Fruit fly (Drosophila melanogaster): Measurements from ENCODE around the gene prtp.

prtp gene

DNA sequence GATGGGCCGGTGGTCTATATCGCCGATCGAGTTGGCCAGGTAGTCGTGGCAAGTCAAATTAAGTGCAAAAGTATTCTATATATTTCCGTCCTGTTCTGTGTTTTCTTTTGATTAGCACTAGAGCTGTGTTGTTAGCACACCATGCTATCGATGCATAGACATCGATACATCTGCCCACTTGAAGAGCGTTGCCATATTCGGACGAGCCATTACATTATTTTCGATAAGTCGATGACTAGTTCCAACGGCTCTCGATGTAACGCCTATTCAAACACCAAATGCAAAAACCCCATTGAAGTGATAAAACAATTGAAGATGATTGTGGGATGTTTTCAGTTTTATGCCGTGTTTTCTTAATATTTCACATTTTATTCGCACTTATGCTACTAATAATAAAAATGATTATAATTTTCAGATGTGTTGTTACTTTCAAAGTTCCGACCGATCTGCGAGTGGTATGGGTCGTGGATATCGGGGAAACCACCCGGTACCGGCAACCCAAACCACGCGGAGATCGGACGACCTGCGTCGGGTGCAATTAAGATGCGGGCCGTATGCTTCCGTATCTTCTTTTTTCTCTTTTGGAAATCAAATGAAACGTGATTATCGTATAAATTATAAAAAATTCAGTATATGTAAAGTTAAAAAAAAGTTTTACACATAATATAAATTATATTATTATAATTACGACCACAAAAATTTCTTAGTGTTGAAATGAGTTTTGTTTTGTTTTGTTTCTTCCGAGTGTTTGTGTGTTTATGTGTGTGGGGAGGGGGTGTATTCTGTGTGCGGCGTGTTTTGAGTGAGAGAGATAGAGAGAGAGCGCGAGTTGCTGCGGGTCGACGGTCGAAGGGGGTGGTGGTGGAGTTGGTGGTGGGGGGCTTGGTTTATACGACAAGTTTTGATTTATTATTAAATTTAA is 6.5 kb upstream of the prtp start, which contains the start of gene FucT6:
Gene FucT6 (minus strand): TSS at position 153 of the 922 bp plus-strand sequence.
- TF ChIP-seq CG14711 (tag; optimal IDR thresholded peaks at IDR 0.05) (peak; percentile 28), toe (GFP tag; optimal IDR thresholded peaks at IDR 0.05) (no peak), bab1 (GFP tag; optimal IDR thresholded peaks at IDR 0.05) (peak; percentile 64), cnc (optimal IDR thresholded peaks at IDR 0.05) (no peak), cic (GFP tag; optimal IDR thresholded peaks at IDR 0.05) (peak; percentile 3), CG12768 (GFP tag; optimal IDR thresholded peaks at IDR 0.05) (no peak), Hr96 (GFP tag; optimal IDR thresholded peaks at IDR 0.05) (no peak), tj (GFP tag; optimal IDR thresholded peaks at IDR 0.05) (peak; percentile 0), ovo (GFP tag; optimal IDR thresholded peaks at IDR 0.05) (no peak), Mnt (GFP tag; optimal IDR thresholded peaks at IDR 0.05) (peak; percentile 32), CG7045 (GFP tag; optimal IDR thresholded peaks at IDR 0.05) (no peak), CG33017 (tag; optimal IDR thresholded peaks at IDR 0.05) (no peak), Clk (GFP tag; optimal IDR thresholded peaks at IDR 0.05) (no peak), Crg-1 (GFP tag; optimal IDR thresholded peaks at IDR 0.05) (no peak), kay (GFP tag; ENCODE audit: borderline replicate concordance) (no peak), CG11617 (GFP tag; optimal IDR thresholded peaks at IDR 0.05) (no peak), CG7101 (tag; optimal IDR thresholded peaks at IDR 0.05) (peak; percentile 22), CG1620 (GFP tag; optimal IDR thresholded peaks at IDR 0.05) (no peak), CG5204 (GFP tag; optimal IDR thresholded peaks at IDR 0.05) (no peak), pad (GFP tag; optimal IDR thresholded peaks at IDR 0.05) (no peak)

DNA sequence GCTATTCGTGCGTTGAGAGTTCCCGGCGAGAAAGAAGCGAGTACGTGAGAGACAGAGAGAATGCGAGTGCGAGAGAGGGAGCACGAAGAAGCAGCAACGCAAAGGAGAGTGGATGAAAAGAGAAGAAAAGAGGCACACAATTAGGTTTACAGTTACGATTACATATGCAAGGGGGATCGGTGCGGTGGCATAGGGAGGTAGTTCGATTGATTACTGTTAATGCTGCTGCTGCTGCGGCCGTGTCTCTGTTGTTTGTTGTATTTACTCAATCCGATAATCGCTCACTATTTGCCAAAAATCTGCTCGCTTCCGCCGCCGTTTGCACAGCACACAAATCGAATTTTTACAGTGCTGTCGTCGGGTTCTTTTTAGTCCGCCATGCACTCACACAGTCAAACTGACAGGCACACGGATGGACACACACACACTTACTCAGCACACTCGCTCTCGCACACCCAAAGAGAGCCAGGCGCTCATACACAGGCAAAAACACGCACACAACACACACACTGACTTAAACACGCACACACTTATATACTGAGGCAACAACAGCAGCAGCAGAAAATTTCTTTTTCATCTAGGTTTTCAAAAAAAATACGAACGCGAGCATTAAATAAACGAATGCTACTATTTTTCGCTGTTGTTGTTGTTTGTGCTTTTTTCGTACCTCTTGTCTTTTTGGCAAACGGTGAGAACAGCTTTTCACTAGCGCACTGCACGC is 2.6 kb upstream of the prtp start:
- TF ChIP-seq kay (GFP tag; ENCODE audit: borderline replicate concordance) (no peak), Mnt (GFP tag; optimal IDR thresholded peaks at IDR 0.05) (peak; percentile 74), pad (GFP tag; optimal IDR thresholded peaks at IDR 0.05) (peak; percentile 94), Crg-1 (GFP tag; optimal IDR thresholded peaks at IDR 0.05) (peak; percentile 45), bab1 (GFP tag; optimal IDR thresholded peaks at IDR 0.05) (no peak), cnc (optimal IDR thresholded peaks at IDR 0.05) (no peak), CG12768 (GFP tag; optimal IDR thresholded peaks at IDR 0.05) (peak; percentile 26), cic (GFP tag; optimal IDR thresholded peaks at IDR 0.05) (peak; percentile 76), CG1620 (GFP tag; optimal IDR thresholded peaks at IDR 0.05) (no peak), ovo (GFP tag; optimal IDR thresholded peaks at IDR 0.05) (peak; percentile 95), tj (GFP tag; optimal IDR thresholded peaks at IDR 0.05) (peak; percentile 91), CG33017 (tag; optimal IDR thresholded peaks at IDR 0.05) (peak; percentile 28), CG5204 (GFP tag; optimal IDR thresholded peaks at IDR 0.05) (no peak), toe (GFP tag; optimal IDR thresholded peaks at IDR 0.05) (no peak), CG14711 (tag; optimal IDR thresholded peaks at IDR 0.05) (no peak), CG11617 (GFP tag; optimal IDR thresholded peaks at IDR 0.05) (no peak), Clk (GFP tag; optimal IDR thresholded peaks at IDR 0.05) (no peak), CG7045 (GFP tag; optimal IDR thresholded peaks at IDR 0.05) (no peak), Hr96 (GFP tag; optimal IDR thresholded peaks at IDR 0.05) (no peak), CG7101 (tag; optimal IDR thresholded peaks at IDR 0.05) (peak; percentile 2)

dm6 chrX:11714529-11715262 is 1.9 kb upstream of the prtp start:
- TF ChIP-seq CG5204 (GFP tag; optimal IDR thresholded peaks at IDR 0.05) (no peak), CG33017 (tag; optimal IDR thresholded peaks at IDR 0.05) (no peak), bab1 (GFP tag; optimal IDR thresholded peaks at IDR 0.05) (peak; percentile 74), CG1620 (GFP tag; optimal IDR thresholded peaks at IDR 0.05) (peak; percentile 17), cnc (optimal IDR thresholded peaks at IDR 0.05) (no peak), toe (GFP tag; optimal IDR thresholded peaks at IDR 0.05) (no peak), CG7101 (tag; optimal IDR thresholded peaks at IDR 0.05) (peak; percentile 41), cic (GFP tag; optimal IDR thresholded peaks at IDR 0.05) (no peak), Hr96 (GFP tag; optimal IDR thresholded peaks at IDR 0.05) (no peak), CG7045 (GFP tag; optimal IDR thresholded peaks at IDR 0.05) (no peak), ovo (GFP tag; optimal IDR thresholded peaks at IDR 0.05) (no peak), CG14711 (tag; optimal IDR thresholded peaks at IDR 0.05) (peak; percentile 35), Clk (GFP tag; optimal IDR thresholded peaks at IDR 0.05) (no peak), tj (GFP tag; optimal IDR thresholded peaks at IDR 0.05) (peak; percentile 75), CG12768 (GFP tag; optimal IDR thresholded peaks at IDR 0.05) (no peak), pad (GFP tag; optimal IDR thresholded peaks at IDR 0.05) (no peak), Crg-1 (GFP tag; optimal IDR thresholded peaks at IDR 0.05) (no peak), kay (GFP tag; ENCODE audit: borderline replicate concordance) (no peak), Mnt (GFP tag; optimal IDR thresholded peaks at IDR 0.05) (peak; percentile 46), CG11617 (GFP tag; optimal IDR thresholded peaks at IDR 0.05) (peak; percentile 7)

DNA sequence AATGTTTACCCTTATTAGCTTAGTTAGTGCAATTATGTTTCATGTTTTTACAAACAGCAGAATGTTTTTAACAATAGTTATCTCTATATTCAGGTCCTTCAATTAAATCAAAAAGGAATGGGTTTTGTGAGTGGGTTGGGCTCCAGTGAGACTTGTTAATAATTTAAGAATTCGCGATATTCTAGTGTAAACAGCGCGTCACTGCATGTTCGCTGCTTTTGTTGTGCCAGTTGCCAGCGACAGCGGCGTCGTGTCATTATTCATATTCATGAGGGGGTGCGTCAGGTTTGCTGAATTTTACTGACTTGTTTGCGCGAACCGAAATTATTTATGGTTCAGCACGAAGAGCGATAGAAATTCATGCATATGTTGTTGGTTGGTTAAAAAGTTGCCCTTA is 1.3 kb upstream of the prtp start, which contains the start of gene Amun:
Gene Amun (minus strand): TSS at position 303 of the 397 bp plus-strand sequence.
- TF ChIP-seq kay (GFP tag; ENCODE audit: borderline replicate concordance) (no peak), toe (GFP tag; optimal IDR thresholded peaks at IDR 0.05) (peak; percentile 27), pad (GFP tag; optimal IDR thresholded peaks at IDR 0.05) (no peak), CG33017 (tag; optimal IDR thresholded peaks at IDR 0.05) (peak; percentile 15), cic (GFP tag; optimal IDR thresholded peaks at IDR 0.05) (no peak), Clk (GFP tag; optimal IDR thresholded peaks at IDR 0.05) (no peak), CG7045 (GFP tag; optimal IDR thresholded peaks at IDR 0.05) (no peak), CG14711 (tag; optimal IDR thresholded peaks at IDR 0.05) (peak; percentile 46), CG7101 (tag; optimal IDR thresholded peaks at IDR 0.05) (peak; percentile 48), CG1620 (GFP tag; optimal IDR thresholded peaks at IDR 0.05) (peak; percentile 72), Hr96 (GFP tag; optimal IDR thresholded peaks at IDR 0.05) (peak; percentile 39), Mnt (GFP tag; optimal IDR thresholded peaks at IDR 0.05) (no peak), ovo (GFP tag; optimal IDR thresholded peaks at IDR 0.05) (no peak), Crg-1 (GFP tag; optimal IDR thresholded peaks at IDR 0.05) (peak; percentile 69), bab1 (GFP tag; optimal IDR thresholded peaks at IDR 0.05) (peak; percentile 48), cnc (optimal IDR thresholded peaks at IDR 0.05) (no peak), CG12768 (GFP tag; optimal IDR thresholded peaks at IDR 0.05) (no peak), CG11617 (GFP tag; optimal IDR thresholded peaks at IDR 0.05) (no peak), tj (GFP tag; optimal IDR thresholded peaks at IDR 0.05) (peak; percentile 67), CG5204 (GFP tag; optimal IDR thresholded peaks at IDR 0.05) (no peak)
